Fruit fly (Drosophila melanogaster): Measurements from ENCODE around the gene fz2.

The fz2 gene

DNA sequence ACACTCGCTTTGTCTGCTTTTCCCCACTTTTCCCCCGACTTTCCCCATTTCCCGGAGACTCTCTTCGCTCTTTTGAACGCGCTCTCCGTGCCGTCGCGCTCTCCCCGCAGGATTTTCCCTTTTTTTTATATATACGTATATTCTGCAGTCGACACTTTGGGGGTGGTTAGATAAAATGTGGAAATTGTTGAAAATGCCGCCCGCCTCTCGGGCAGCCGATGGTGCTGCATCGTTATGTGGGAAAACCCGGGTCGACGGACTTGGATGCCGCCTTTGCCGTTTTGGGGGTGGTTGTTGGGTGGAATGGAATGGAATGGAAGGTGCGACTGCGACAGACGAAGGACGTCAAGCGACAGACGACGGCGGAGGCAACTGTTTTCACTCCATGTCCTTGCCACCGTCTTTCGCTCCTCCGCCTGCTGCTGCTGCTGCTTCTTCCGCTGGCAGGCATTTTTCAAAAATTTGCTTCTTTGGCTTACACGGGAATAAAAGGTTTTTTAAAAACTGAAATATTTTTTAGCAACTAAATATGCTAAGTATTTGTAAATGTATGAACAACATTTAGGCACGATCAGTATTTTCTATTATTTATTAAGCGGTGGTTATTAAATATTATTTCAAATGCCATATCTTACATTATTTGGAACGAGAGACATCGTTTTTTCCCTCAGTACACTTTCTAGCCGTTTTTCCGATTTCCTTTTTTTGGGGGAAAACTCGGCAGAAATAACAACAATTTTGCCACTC is 4.2 kb downstream of the fz2 start (continued):
- no peak for TF ChIP-seq ara (GFP tag; IDR thresholded peaks at IDR 0.05)
- TF ChIP-seq pum (GFP tag; optimal IDR thresholded peaks at IDR 0.05), result no peak
- no peak for TF ChIP-seq sima (GFP tag; optimal IDR thresholded peaks at IDR 0.05)
- no peak for TF ChIP-seq Mes4 (GFP tag; optimal IDR thresholded peaks at IDR 0.05)
- TF ChIP-seq emc (GFP tag; optimal IDR thresholded peaks at IDR 0.05), result no peak
- TF ChIP-seq ase (GFP tag; IDR thresholded peaks at IDR 0.05), result no peak
- TF ChIP-seq peb (GFP tag; IDR thresholded peaks at IDR 0.05), result no peak
- TF ChIP-seq amos (GFP tag; IDR thresholded peaks at IDR 0.05; ENCODE audit: partially characterized antibody), result no peak
- no peak for TF ChIP-seq kay (GFP tag; optimal IDR thresholded peaks at IDR 0.05)
- TF ChIP-seq dmrt99B (tag; optimal IDR thresholded peaks at IDR 0.05), result peak; percentile 63
- TF ChIP-seq ftz-f1 (GFP tag; optimal IDR thresholded peaks at IDR 0.05), result no peak
- TF ChIP-seq Taf1 (GFP tag; IDR thresholded peaks at IDR 0.05), result no peak
- TF ChIP-seq lola (GFP tag; optimal IDR thresholded peaks at IDR 0.05), result no peak
- TF ChIP-seq tgo (GFP tag; IDR thresholded peaks at IDR 0.05), result peak; percentile 45; the same call in 1 of the 3 replicates
- TF ChIP-seq CG42726 (GFP tag; IDR thresholded peaks at IDR 0.05; ENCODE audit: partially characterized antibody), result no peak
- no peak for TF ChIP-seq run (tag; optimal IDR thresholded peaks at IDR 0.05)
- TF ChIP-seq chm (GFP tag; IDR thresholded peaks at IDR 0.05), result no peak
- no peak for TF ChIP-seq prd (optimal IDR thresholded peaks at IDR 0.05)
- TF ChIP-seq prd (GFP tag; IDR thresholded peaks at IDR 0.05), result peak; percentile 26; the same call in 1 of the 3 replicates
- no peak for TF ChIP-seq h (optimal IDR thresholded peaks at IDR 0.05)
- TF ChIP-seq Nf-YA (GFP tag; IDR thresholded peaks at IDR 0.05), result no peak
- no peak for TF ChIP-seq CG4404 (GFP tag; IDR thresholded peaks at IDR 0.05)
- no peak for TF ChIP-seq CG11723 (GFP tag; optimal IDR thresholded peaks at IDR 0.05)
- no peak for TF ChIP-seq sr (GFP tag; IDR thresholded peaks at IDR 0.05)
- no peak for TF ChIP-seq z (GFP tag; IDR thresholded peaks at IDR 0.05)
- TF ChIP-seq CG9727 (GFP tag; optimal IDR thresholded peaks at IDR 0.05), result peak; percentile 43
- TF ChIP-seq CG18764 (GFP tag; optimal IDR thresholded peaks at IDR 0.05), result no peak
- 0 out of 4 replicates have a peak, but pooled peaks have one; percentile 10 for TF ChIP-seq chinmo (GFP tag; IDR thresholded peaks at IDR 0.05; ENCODE audit: partially characterized antibody)
- TF ChIP-seq tll (GFP tag; optimal IDR thresholded peaks at IDR 0.05), result no peak
- no peak for TF ChIP-seq Hr3 (GFP tag; optimal IDR thresholded peaks at IDR 0.05)
- TF ChIP-seq GATAe (GFP tag; conservative IDR thresholded peaks at IDR 0.05), result no peak
- TF ChIP-seq ssp (GFP tag; IDR thresholded peaks at IDR 0.05), result no peak
- TF ChIP-seq CG7357 (GFP tag; IDR thresholded peaks at IDR 0.05), result no peak
- no peak for TF ChIP-seq crc (GFP tag; optimal IDR thresholded peaks at IDR 0.05)
- peak; percentile 70 for TF ChIP-seq pros (GFP tag; optimal IDR thresholded peaks at IDR 0.05)
- no peak for TF ChIP-seq scrt (GFP tag; optimal IDR thresholded peaks at IDR 0.05)
- TF ChIP-seq sob (GFP tag; IDR thresholded peaks at IDR 0.05), result no peak
- no peak for TF ChIP-seq MESR4 (GFP tag; optimal IDR thresholded peaks at IDR 0.05)
- no peak for TF ChIP-seq CG9609 (GFP tag; optimal IDR thresholded peaks at IDR 0.05)
- TF ChIP-seq vvl (GFP tag; IDR thresholded peaks at IDR 0.05), result peak; percentile 47; the same call in 1 of the 2 replicates
- no peak for TF ChIP-seq HmgZ (tag; optimal IDR thresholded peaks at IDR 0.05)
- TF ChIP-seq CG5180 (GFP tag; optimal IDR thresholded peaks at IDR 0.05), result no peak
- no peak for TF ChIP-seq Dip2 (GFP tag; IDR thresholded peaks at IDR 0.05)
- no peak for TF ChIP-seq CG15601 (tag; optimal IDR thresholded peaks at IDR 0.05)
- TF ChIP-seq hth (optimal IDR thresholded peaks at IDR 0.05), result no peak
- TF ChIP-seq NK7.1 (GFP tag; optimal IDR thresholded peaks at IDR 0.05), result no peak
- TF ChIP-seq jigr1 (GFP tag; IDR thresholded peaks at IDR 0.05), result no peak
- TF ChIP-seq bbx (GFP tag; IDR thresholded peaks at IDR 0.05; ENCODE audit: partially characterized antibody), result peak; percentile 62
- no peak for TF ChIP-seq sim (GFP tag; IDR thresholded peaks at IDR 0.05)
- no peak for TF ChIP-seq hbn (GFP tag; IDR thresholded peaks at IDR 0.05; ENCODE audit: partially characterized antibody)
- no peak for TF ChIP-seq da (GFP tag; optimal IDR thresholded peaks at IDR 0.05)
